Worm (Caenorhabditis elegans) whole organism, L2 larva: Measurements from ENCODE around the gene ctns-1.

Experiments
- C34F6.9 ChIP-seq: fragments of 150-350 bp; optimal IDR thresholded peaks from 2 replicates; lab custom pipeline; 2014; ENCODE audit warnings: missing biosample characterization, missing genetic modification characterization
- F13H6.1 ChIP-seq: sonication (generic microtip); optimal IDR thresholded peaks from 2 replicates; lab custom pipeline; 2016; ENCODE audit warnings: missing genetic modification characterization, missing compliant biosample characterization
- Y55F3AM.14 ChIP-seq: fragments of 200-800 bp; sonication (Bioruptor generic); optimal IDR thresholded peaks from 2 replicates; lab custom pipeline; 2018; ENCODE audit warnings: mild to moderate bottlenecking, missing genetic modification characterization, missing compliant biosample characterization
- ZK546.5 ChIP-seq: sonication (generic microtip); optimal IDR thresholded peaks from 2 replicates; lab custom pipeline; 2017; ENCODE audit warnings: missing biosample characterization, missing genetic modification characterization
- alr-1 ChIP-seq: fragments of 150-350 bp; optimal IDR thresholded peaks from 2 replicates; lab custom pipeline; 2014; ENCODE audit warnings: missing biosample characterization, missing genetic modification characterization
- aly-2 ChIP-seq: fragments of 150-350 bp; optimal IDR thresholded peaks from 2 replicates; lab custom pipeline; 2014; ENCODE audit warnings: missing biosample characterization, missing genetic modification characterization
- ama-1 ChIP-seq: fragments of 150-350 bp; optimal IDR thresholded peaks from 2 replicates; lab custom pipeline; 2018; ENCODE audit warnings: inconsistent platforms
- ceh-16 ChIP-seq: fragments of 150-350 bp; optimal IDR thresholded peaks from 2 replicates; lab custom pipeline; 2014; ENCODE audit warnings: missing biosample characterization, missing genetic modification characterization
- crh-2 ChIP-seq: sonication (generic microtip); optimal IDR thresholded peaks from 2 replicates; lab custom pipeline; 2017; ENCODE audit warnings: missing biosample characterization, missing genetic modification characterization
- egl-27 ChIP-seq: sonication (generic microtip); optimal IDR thresholded peaks from 3 replicates; lab custom pipeline; 2017; ENCODE audit warnings: missing biosample characterization, missing genetic modification reagents, missing genetic modification characterization
- elt-1 ChIP-seq: fragments of 150-350 bp; optimal IDR thresholded peaks from 2 replicates; lab custom pipeline; 2014; ENCODE audit warnings: missing biosample characterization, missing genetic modification characterization
- gmeb-1 ChIP-seq: fragments of 150-350 bp; optimal IDR thresholded peaks from 2 replicates; lab custom pipeline; 2014; ENCODE audit warnings: missing biosample characterization, missing genetic modification characterization
- lin-11 ChIP-seq: fragments of 150-350 bp; sonication (generic microtip); optimal IDR thresholded peaks from 2 replicates; lab custom pipeline; 2014; ENCODE audit warnings: missing biosample characterization, missing genetic modification characterization, inconsistent platforms, mixed read lengths
- lin-13 ChIP-seq: fragments of 150-350 bp; optimal IDR thresholded peaks from 2 replicates; lab custom pipeline; 2014; ENCODE audit warnings: missing biosample characterization, missing genetic modification reagents, missing genetic modification characterization
- lsy-2 ChIP-seq, 2 experiments: fragments of 150-350 bp in 1 of 2; sonication (generic microtip) in 1 of 2; optimal IDR thresholded peaks; 2 replicates each; lab custom pipeline; 2014 to 2017; ENCODE audit warnings: missing biosample characterization in 2 of 2, missing genetic modification characterization in 2 of 2
- mab-5 ChIP-seq: fragments of 150-350 bp; optimal IDR thresholded peaks from 2 replicates; lab custom pipeline; 2014; ENCODE audit warnings: missing biosample characterization, missing genetic modification characterization
- mdl-1 ChIP-seq, 2 experiments: fragments of 150-350 bp in 1 of 2; sonication (generic microtip) in 1 of 2; optimal IDR thresholded peaks; 2 replicates each; lab custom pipeline; 2017; ENCODE audit warnings: missing biosample characterization in 2 of 2, missing genetic modification characterization in 2 of 2
- nhr-10 ChIP-seq: sonication (generic microtip); optimal IDR thresholded peaks from 2 replicates; lab custom pipeline; 2017; ENCODE audit warnings: missing biosample characterization, missing genetic modification characterization
- nhr-11 ChIP-seq: fragments of 150-350 bp; optimal IDR thresholded peaks from 2 replicates; lab custom pipeline; 2014; ENCODE audit warnings: missing biosample characterization, missing genetic modification characterization
- nhr-12 ChIP-seq: fragments of 150-350 bp; optimal IDR thresholded peaks from 2 replicates; lab custom pipeline; 2014; ENCODE audit warnings: missing biosample characterization, missing genetic modification characterization
- nhr-129 ChIP-seq: fragments of 150-350 bp; optimal IDR thresholded peaks from 2 replicates; lab custom pipeline; 2014; ENCODE audit warnings: missing biosample characterization, missing genetic modification characterization
- nhr-21 ChIP-seq: fragments of 150-350 bp; optimal IDR thresholded peaks from 2 replicates; lab custom pipeline; 2014; ENCODE audit warnings: missing biosample characterization, missing genetic modification characterization
- nhr-23 ChIP-seq: fragments of 150-350 bp; optimal IDR thresholded peaks from 2 replicates; lab custom pipeline; 2014; ENCODE audit warnings: missing biosample characterization, missing genetic modification reagents, missing genetic modification characterization
- nhr-237 ChIP-seq: fragments of 150-350 bp; optimal IDR thresholded peaks from 2 replicates; lab custom pipeline; 2014; ENCODE audit warnings: missing biosample characterization, missing genetic modification characterization
- nhr-25 ChIP-seq: fragments of 150-350 bp; sonication (generic microtip); optimal IDR thresholded peaks from 3 replicates; lab custom pipeline; 2014; ENCODE audit warnings: missing biosample characterization, missing genetic modification characterization
- nhr-6 ChIP-seq: fragments of 150-350 bp; optimal IDR thresholded peaks from 2 replicates; lab custom pipeline; 2014; ENCODE audit warnings: missing biosample characterization, missing genetic modification characterization
- nhr-77 ChIP-seq: fragments of 150-350 bp; optimal IDR thresholded peaks from 2 replicates; lab custom pipeline; 2014; ENCODE audit warnings: missing biosample characterization, missing genetic modification characterization
- peb-1 ChIP-seq: fragments of 150-350 bp; optimal IDR thresholded peaks from 2 replicates; lab custom pipeline; 2014; ENCODE audit warnings: missing biosample characterization, missing genetic modification characterization
- sem-4 ChIP-seq: fragments of 150-350 bp; optimal IDR thresholded peaks from 2 replicates; lab custom pipeline; 2014; ENCODE audit warnings: missing biosample characterization, missing genetic modification reagents, missing genetic modification characterization
- skn-1 ChIP-seq: sonication (generic microtip); optimal IDR thresholded peaks from 2 replicates; lab custom pipeline; 2017; ENCODE audit warnings: missing biosample characterization, missing genetic modification characterization
- sma-9 ChIP-seq, 2 experiments: fragments of 150-350 bp in 1 of 2; sonication (generic microtip) in 1 of 2; optimal IDR thresholded peaks; 2 replicates each; lab custom pipeline; 2014 to 2016; ENCODE audit warnings: missing genetic modification characterization in 2 of 2, mild to moderate bottlenecking in 1 of 2, missing biosample characterization in 1 of 2, missing compliant biosample characterization in 1 of 2, missing genetic modification reagents in 1 of 2, moderate library complexity in 1 of 2
- snpc-4 ChIP-seq: fragments of 150-350 bp; optimal IDR thresholded peaks from 2 replicates; lab custom pipeline; 2014; ENCODE audit warnings: missing biosample characterization, missing genetic modification characterization
- unc-39 ChIP-seq: fragments of 150-350 bp; optimal IDR thresholded peaks from 2 replicates; lab custom pipeline; 2014; ENCODE audit warnings: missing biosample characterization, missing genetic modification characterization
- unc-55 ChIP-seq: fragments of 150-350 bp; sonication (generic microtip); optimal IDR thresholded peaks from 3 replicates; lab custom pipeline; 2014; ENCODE audit warnings: missing biosample characterization, missing genetic modification reagents, missing genetic modification characterization
- unc-62 ChIP-seq: fragments of 150-350 bp; optimal IDR thresholded peaks from 2 replicates; lab custom pipeline; 2014; ENCODE audit warnings: missing biosample characterization, missing genetic modification reagents, missing genetic modification characterization
- zag-1 ChIP-seq: fragments of 150-350 bp; optimal IDR thresholded peaks from 2 replicates; lab custom pipeline; 2014; ENCODE audit warnings: missing biosample characterization, missing genetic modification characterization
- ztf-11 ChIP-seq: sonication (generic microtip); optimal IDR thresholded peaks from 2 replicates; lab custom pipeline; 2017; ENCODE audit warnings: missing biosample characterization, missing genetic modification characterization
- ztf-4 ChIP-seq: fragments of 150-350 bp; optimal IDR thresholded peaks from 2 replicates; lab custom pipeline; 2014; ENCODE audit warnings: missing biosample characterization, missing genetic modification characterization

ctns-1 gene

ce11 chrII:8130792-8131191, 5.9 kb downstream of the ctns-1 start:
- TF ChIP-seq lin-11, result no peak
- peak; percentile 0 for TF ChIP-seq sma-9 (GFP tag; optimal IDR thresholded peaks at IDR 0.05; lab: Kevin White, UChicago)
- no peak for TF ChIP-seq sma-9 (tag; optimal IDR thresholded peaks at IDR 0.05; lab: Kevin White, UChicago)
- TF ChIP-seq nhr-6 (tag; lab: Kevin White, UChicago), result no peak
- TF ChIP-seq, all 48 proteins: peak for 1

- no peak for TF ChIP-seq lin-11
- peak; percentile 43 for TF ChIP-seq ceh-16 (tag; lab: Kevin White, UChicago)
- TF ChIP-seq snpc-4 (tag; lab: Kevin White, UChicago), result no peak
- peak; percentile 45 for TF ChIP-seq nhr-129 (tag; lab: Kevin White, UChicago)
- no peak for TF ChIP-seq mdl-1 (tag; optimal IDR thresholded peaks at IDR 0.05; lab: Kevin White, UChicago)
- no peak for TF ChIP-seq elt-1 (tag; lab: Kevin White, UChicago)
- no peak for TF ChIP-seq peb-1 (tag; lab: Kevin White, UChicago)
- TF ChIP-seq nhr-11 (tag; lab: Kevin White, UChicago), result no peak
- TF ChIP-seq nhr-12 (tag; lab: Kevin White, UChicago), result no peak
- TF ChIP-seq nhr-25 (tag; lab: Kevin White, UChicago), result no peak
- TF ChIP-seq unc-62 (GFP tag; lab: Kevin White, UChicago), result no peak
- TF ChIP-seq egl-27 (tag; lab: Kevin White, UChicago), result no peak
- TF ChIP-seq aly-2 (tag; lab: Kevin White, UChicago), result no peak
- no peak for TF ChIP-seq alr-1 (tag; lab: Kevin White, UChicago)
- TF ChIP-seq Y55F3AM.14 (GFP tag; lab: Kevin White, UChicago), result no peak
- no peak for TF ChIP-seq zag-1 (tag; lab: Kevin White, UChicago)
- no peak for TF ChIP-seq nhr-237 (tag; lab: Kevin White, UChicago)
- TF ChIP-seq ama-1 (lab: Kevin White, UChicago), result no peak
- TF ChIP-seq ZK546.5 (tag; lab: Kevin White, UChicago), result no peak
- peak; percentile 4 for TF ChIP-seq crh-2
- TF ChIP-seq nhr-10 (tag; lab: Kevin White, UChicago), result no peak
- no peak for TF ChIP-seq ztf-11 (tag; lab: Kevin White, UChicago)
- TF ChIP-seq C34F6.9, result peak; percentile 7
- TF ChIP-seq sem-4, result no peak
- peak; percentile 67 for TF ChIP-seq F13H6.1 (tag; lab: Kevin White, UChicago)
- no peak for TF ChIP-seq nhr-6 (tag; lab: Kevin White, UChicago)
- no peak for TF ChIP-seq gmeb-1 (tag; lab: Kevin White, UChicago)
- TF ChIP-seq skn-1, result no peak
- no peak for TF ChIP-seq nhr-23
- TF ChIP-seq lin-13 (GFP tag; lab: Kevin White, UChicago), result peak; percentile 38
- TF ChIP-seq lsy-2 (tag; optimal IDR thresholded peaks at IDR 0.05; lab: Kevin White, UChicago), result peak in 1 of 2 experiments; percentile 57
- peak; percentile 70 for TF ChIP-seq sma-9 (GFP tag; optimal IDR thresholded peaks at IDR 0.05; lab: Kevin White, UChicago)
- no peak for TF ChIP-seq sma-9 (tag; optimal IDR thresholded peaks at IDR 0.05; lab: Kevin White, UChicago)
- TF ChIP-seq ztf-4 (tag; lab: Kevin White, UChicago), result no peak
- peak; percentile 72 for TF ChIP-seq mab-5
- TF ChIP-seq unc-55, result no peak
- no peak for TF ChIP-seq nhr-21 (tag; lab: Kevin White, UChicago)
- TF ChIP-seq, all 48 proteins: peak for 9
These were observed 7.2 kb downstream of the ctns-1 start, which contains the start of gene ulp-4 for ce11 chrII:8129495-8130010. Gene ulp-4 (plus strand): TSS chrII:8129960.

- TF ChIP-seq sma-9 (GFP tag; optimal IDR thresholded peaks at IDR 0.05; lab: Kevin White, UChicago), result no peak
- no peak for TF ChIP-seq sma-9 (tag; optimal IDR thresholded peaks at IDR 0.05; lab: Kevin White, UChicago)
- no peak for TF ChIP-seq unc-39 (tag; lab: Kevin White, UChicago)
- TF ChIP-seq nhr-129 (tag; lab: Kevin White, UChicago), result peak; percentile 10
- TF ChIP-seq snpc-4 (tag; lab: Kevin White, UChicago), result no peak
- no peak for TF ChIP-seq nhr-21 (tag; lab: Kevin White, UChicago)
- no peak for TF ChIP-seq nhr-23
- peak; percentile 29 for TF ChIP-seq sem-4
- TF ChIP-seq nhr-77 (tag; lab: Kevin White, UChicago), result no peak
These were observed 7.7 kb downstream of the ctns-1 start for ce11 chrII:8129040-8129387.
